Worm (Caenorhabditis elegans) whole organism, L1 larva: ENCODE data around the gene lbp-3.

Experiments used
- C04F5.9 ChIP-seq: sonication (generic microtip); optimal IDR thresholded peaks from 2 replicates; lab custom pipeline; 2016; ENCODE audit warnings: missing genetic modification characterization, missing compliant biosample characterization
- alr-1 ChIP-seq: fragments of 200-800 bp; sonication (Bioruptor generic); optimal IDR thresholded peaks from 2 replicates; lab custom pipeline; 2018; ENCODE audit warnings: borderline replicate concordance, mild to moderate bottlenecking, missing genetic modification characterization, missing compliant biosample characterization
- aly-2 ChIP-seq: fragments of 150-350 bp; optimal IDR thresholded peaks from 2 replicates; lab custom pipeline; 2014; ENCODE audit warnings: missing biosample characterization, missing genetic modification characterization
- ama-1 ChIP-seq: fragments of 150-350 bp; optimal IDR thresholded peaks from 2 replicates; lab custom pipeline; 2014
- blmp-1 ChIP-seq: fragments of 150-350 bp; optimal IDR thresholded peaks from 2 replicates; lab custom pipeline; 2014; ENCODE audit warnings: missing biosample characterization, missing genetic modification characterization
- ces-1 ChIP-seq: fragments of 150-350 bp; optimal IDR thresholded peaks from 2 replicates; lab custom pipeline; 2014; ENCODE audit warnings: missing biosample characterization, missing genetic modification reagents, missing genetic modification characterization
- dpl-1 ChIP-seq, 3 experiments: fragments of 150-350 bp in 2 of 3; sonication (generic microtip) in 1 of 3; optimal IDR thresholded peaks; 2 replicates each; lab custom pipeline; 2014 to 2017; ENCODE audit warnings: missing biosample characterization in 3 of 3, missing genetic modification characterization in 3 of 3, missing genetic modification reagents in 3 of 3
- dsc-1 ChIP-seq: sonication (generic microtip); optimal IDR thresholded peaks from 2 replicates; lab custom pipeline; 2016; ENCODE audit warnings: mild to moderate bottlenecking, missing genetic modification characterization, missing compliant biosample characterization
- efl-3 ChIP-seq: fragments of 200-800 bp; sonication (Bioruptor generic); optimal IDR thresholded peaks from 2 replicates; lab custom pipeline; 2018; ENCODE audit warnings: mild to moderate bottlenecking, missing genetic modification characterization, missing compliant biosample characterization
- egl-27 ChIP-seq, 2 experiments: fragments of 150-350 bp in 1 of 2; sonication (generic microtip); optimal IDR thresholded peaks; 3 replicates each; lab custom pipeline; 2017 to 2018; ENCODE audit warnings: missing biosample characterization in 2 of 2, missing genetic modification characterization in 2 of 2, missing genetic modification reagents in 2 of 2
- elt-2 ChIP-seq: sonication (generic microtip); optimal IDR thresholded peaks from 2 replicates; lab custom pipeline; 2016; ENCODE audit warnings: missing genetic modification characterization, mild to moderate bottlenecking, inconsistent platforms, missing compliant biosample characterization, missing genetic modification reagents
- elt-3 ChIP-seq, 6 experiments: fragments of 150-350 bp in 1 of 6; sonication (generic microtip); optimal IDR thresholded peaks; 2 replicates each; lab custom pipeline; 2017 to 2018; ENCODE audit warnings: missing biosample characterization in 6 of 6, missing genetic modification characterization in 6 of 6, inconsistent platforms in 1 of 6
- fkh-10 ChIP-seq: sonication (generic microtip); optimal IDR thresholded peaks from 2 replicates; lab custom pipeline; 2017; ENCODE audit warnings: missing biosample characterization, missing genetic modification reagents, missing genetic modification characterization
- fkh-8 ChIP-seq: sonication (generic microtip); optimal IDR thresholded peaks from 2 replicates; lab custom pipeline; 2016; ENCODE audit warnings: mild to moderate bottlenecking, missing genetic modification characterization, missing compliant biosample characterization
- hlh-17 ChIP-seq: fragments of 200-800 bp; sonication (Bioruptor generic); optimal IDR thresholded peaks from 2 replicates; lab custom pipeline; 2018; ENCODE audit warnings: missing genetic modification characterization, mild to moderate bottlenecking, missing compliant biosample characterization, moderate library complexity, borderline replicate concordance
- lin-13 ChIP-seq: fragments of 150-350 bp; optimal IDR thresholded peaks from 2 replicates; lab custom pipeline; 2014; ENCODE audit warnings: missing biosample characterization, missing genetic modification reagents, missing genetic modification characterization
- lin-14 ChIP-seq: fragments of 200-800 bp; sonication (Bioruptor generic); optimal IDR thresholded peaks from 2 replicates; lab custom pipeline; 2018; ENCODE audit warnings: mild to moderate bottlenecking, missing genetic modification characterization, moderate library complexity, missing compliant biosample characterization
- lin-39 ChIP-seq: fragments of 150-350 bp; optimal IDR thresholded peaks from 2 replicates; lab custom pipeline; 2014; ENCODE audit warnings: missing biosample characterization, missing genetic modification reagents, missing genetic modification characterization
- lsy-2 ChIP-seq, 2 experiments: fragments of 150-350 bp; optimal IDR thresholded peaks; 2 replicates each; lab custom pipeline; 2014; ENCODE audit warnings: missing biosample characterization in 2 of 2, missing genetic modification characterization in 2 of 2
- mdl-1 ChIP-seq, 2 experiments: fragments of 150-350 bp; optimal IDR thresholded peaks; 2 replicates each; lab custom pipeline; 2014 to 2017; ENCODE audit warnings: missing biosample characterization in 2 of 2, missing genetic modification characterization in 2 of 2, inconsistent platforms in 1 of 2
- mef-2 ChIP-seq: fragments of 150-350 bp; optimal IDR thresholded peaks from 2 replicates; lab custom pipeline; 2014; ENCODE audit warnings: missing biosample characterization, missing genetic modification characterization
- mep-1 ChIP-seq: fragments of 150-350 bp; optimal IDR thresholded peaks from 2 replicates; lab custom pipeline; 2014; ENCODE audit warnings: missing biosample characterization, missing genetic modification characterization
- nhr-11 ChIP-seq: fragments of 150-350 bp; optimal IDR thresholded peaks from 2 replicates; lab custom pipeline; 2014; ENCODE audit warnings: missing biosample characterization, missing genetic modification characterization
- nhr-12 ChIP-seq: sonication (generic microtip); optimal IDR thresholded peaks from 2 replicates; lab custom pipeline; 2017; ENCODE audit warnings: missing biosample characterization, missing genetic modification characterization
- nhr-20 ChIP-seq: sonication (generic microtip); optimal IDR thresholded peaks from 2 replicates; lab custom pipeline; 2016; ENCODE audit warnings: mild to moderate bottlenecking, missing genetic modification characterization, missing compliant biosample characterization
- nhr-28 ChIP-seq: fragments of 150-350 bp; optimal IDR thresholded peaks from 2 replicates; lab custom pipeline; 2014; ENCODE audit warnings: missing biosample characterization, missing genetic modification characterization
- nhr-71 ChIP-seq: sonication (generic microtip); optimal IDR thresholded peaks from 2 replicates; lab custom pipeline; 2016; ENCODE audit warnings: mild to moderate bottlenecking, missing genetic modification characterization, moderate library complexity, missing compliant biosample characterization
- nhr-76 ChIP-seq: sonication (generic microtip); optimal IDR thresholded peaks from 2 replicates; lab custom pipeline; 2017; ENCODE audit warnings: missing biosample characterization, missing genetic modification characterization
- nhr-84 ChIP-seq: sonication (generic microtip); optimal IDR thresholded peaks from 2 replicates; lab custom pipeline; 2017; ENCODE audit warnings: missing biosample characterization, missing genetic modification characterization
- nhr-85 ChIP-seq: sonication (generic microtip); peaks from one replicate; lab custom pipeline; 2016; ENCODE audit warnings: missing genetic modification characterization, inconsistent platforms, missing compliant biosample characterization
- nhr-90 ChIP-seq: sonication (generic microtip); optimal IDR thresholded peaks from 2 replicates; lab custom pipeline; 2016; ENCODE audit warnings: mild to moderate bottlenecking, missing genetic modification characterization, missing compliant biosample characterization; ENCODE audit not compliant: poor library complexity
- pag-3 ChIP-seq: sonication (generic microtip); optimal IDR thresholded peaks from 2 replicates; lab custom pipeline; 2017; ENCODE audit warnings: missing genetic modification characterization, mild to moderate bottlenecking, missing compliant biosample characterization, antibody characterized with exemption, borderline replicate concordance; ENCODE audit not compliant: insufficient read depth
- rnt-1 ChIP-seq: sonication (generic microtip); optimal IDR thresholded peaks from 2 replicates; lab custom pipeline; 2016; ENCODE audit warnings: mild to moderate bottlenecking, missing genetic modification characterization, moderate library complexity, missing compliant biosample characterization
- snu-23 ChIP-seq: sonication (generic microtip); optimal IDR thresholded peaks from 2 replicates; lab custom pipeline; 2016; ENCODE audit warnings: missing genetic modification characterization, missing compliant biosample characterization
- unc-130 ChIP-seq: fragments of 150-350 bp; optimal IDR thresholded peaks from 2 replicates; lab custom pipeline; 2017; ENCODE audit warnings: missing biosample characterization, missing genetic modification characterization, inconsistent platforms
- vab-15 ChIP-seq: sonication (generic microtip); optimal IDR thresholded peaks from 2 replicates; lab custom pipeline; 2017; ENCODE audit warnings: missing genotype, mild to moderate bottlenecking, missing genetic modification characterization, missing compliant biosample characterization
- zag-1 ChIP-seq: fragments of 150-350 bp; optimal IDR thresholded peaks from 2 replicates; lab custom pipeline; 2014; ENCODE audit warnings: missing biosample characterization, missing genetic modification characterization

Gene lbp-3

ce11 chrX:3250481-3251091 is 6.6 kb upstream of the lbp-3 start, which contains the start of gene pqn-37:
Gene pqn-37, minus strand, starts transcription at chrX:3250531.
- peak; percentile 55 for TF ChIP-seq nhr-85
- no peak for TF ChIP-seq mef-2 (tag; lab: Kevin White, UChicago)
- TF ChIP-seq nhr-90 (tag; lab: Kevin White, UChicago): no peak
- TF ChIP-seq aly-2 (tag; lab: Kevin White, UChicago): no peak
- TF ChIP-seq alr-1: no peak
- no peak for TF ChIP-seq nhr-12 (tag; lab: Kevin White, UChicago)
- no peak for TF ChIP-seq elt-2 (tag; lab: Kevin White, UChicago)
- TF ChIP-seq zag-1 (tag; lab: Kevin White, UChicago): no peak
- TF ChIP-seq nhr-11 (tag; lab: Kevin White, UChicago): no peak
- TF ChIP-seq nhr-71 (tag; lab: Kevin White, UChicago): peak; percentile 42
- no peak for TF ChIP-seq lin-39 (tag; lab: Kevin White, UChicago)
- TF ChIP-seq vab-15 (tag; lab: Kevin White, UChicago): no peak
- no peak for TF ChIP-seq nhr-20 (tag; lab: Kevin White, UChicago)
- TF ChIP-seq lin-14: peak; percentile 17

ce11 chrX:3252500-3252899 is 4.7 kb upstream of the lbp-3 start, which contains the start of gene tba-9:
Gene tba-9, plus strand, starts transcription at chrX:3252800.
- no peak for TF ChIP-seq lsy-2 (tag; optimal IDR thresholded peaks at IDR 0.05; lab: Kevin White, UChicago)
- peak; percentile 28 for TF ChIP-seq fkh-8 (tag; lab: Kevin White, UChicago)
- TF ChIP-seq nhr-71 (tag; lab: Kevin White, UChicago): no peak
- TF ChIP-seq egl-27 (tag; optimal IDR thresholded peaks at IDR 0.05; lab: Kevin White, UChicago): no peak
- TF ChIP-seq lin-14: peak; percentile 16
- no peak for TF ChIP-seq nhr-28
- no peak for TF ChIP-seq rnt-1 (tag; lab: Kevin White, UChicago)
- TF ChIP-seq nhr-84 (tag; lab: Kevin White, UChicago): no peak
- no peak for TF ChIP-seq unc-130 (tag; lab: Kevin White, UChicago)
- TF ChIP-seq elt-3 (tag; optimal IDR thresholded peaks at IDR 0.05; lab: Kevin White, UChicago): no peak
- TF ChIP-seq, all 84 proteins: peak for 2

- TF ChIP-seq ama-1 (lab: Kevin White, UChicago) (no peak), lin-13 (GFP tag; lab: Kevin White, UChicago) (no peak), snu-23 (GFP tag; lab: Kevin White, UChicago) (no peak), blmp-1 (tag; lab: Kevin White, UChicago) (no peak)
These were observed 1.7 kb downstream of the lbp-3 start, which contains the start of gene lbp-1 for ce11 chrX:3258842-3259241. Gene lbp-1, plus strand, starts transcription at chrX:3259142.

- TF ChIP-seq fkh-10 (GFP tag; lab: Kevin White, UChicago) (no peak), dsc-1 (tag; lab: Kevin White, UChicago) (no peak), nhr-20 (tag; lab: Kevin White, UChicago) (no peak), hlh-17 (GFP tag; lab: Kevin White, UChicago) (no peak), ces-1 (no peak), C04F5.9 (tag; lab: Kevin White, UChicago) (no peak), lin-39 (tag; lab: Kevin White, UChicago) (peak; percentile 19), rnt-1 (tag; lab: Kevin White, UChicago) (peak; percentile 57), mep-1 (no peak), nhr-11 (tag; lab: Kevin White, UChicago) (no peak), mdl-1 (tag; optimal IDR thresholded peaks at IDR 0.05; lab: Kevin White, UChicago) (peak in 1 of 2 experiments; percentile 21), pag-3 (tag; lab: Kevin White, UChicago) (no peak), nhr-76 (tag; lab: Kevin White, UChicago) (no peak), nhr-71 (tag; lab: Kevin White, UChicago) (peak; percentile 30), dpl-1 (GFP tag; optimal IDR thresholded peaks at IDR 0.05; lab: Kevin White, UChicago) (no peak), efl-3 (GFP tag; lab: Kevin White, UChicago) (no peak), lin-14 (no peak), snu-23 (GFP tag; lab: Kevin White, UChicago) (peak; percentile 6), blmp-1 (tag; lab: Kevin White, UChicago) (no peak)
- TF ChIP-seq, all 84 proteins: peak for 5
These were observed 3.3 kb downstream of the lbp-3 start, which contains the start of gene lbp-2 for ce11 chrX:3260509-3260908. Gene lbp-2, plus strand, starts transcription at chrX:3260610.
